Fruit fly (Drosophila melanogaster) whole organism, embryonic: ENCODE data around the gene Obp19a.

ENCODE experiments used
- CG12104 ChIP-seq: fragments of 200-800 bp; sonication (Bioruptor generic); optimal IDR thresholded peaks from 3 replicates; lab custom pipeline; 2016; ENCODE audit warnings: missing biosample characterization, missing genetic modification characterization
- CG18764 ChIP-seq: fragments of 200-800 bp; sonication (Bioruptor generic); optimal IDR thresholded peaks from 3 replicates; lab custom pipeline; 2016; ENCODE audit warnings: missing biosample characterization, missing genetic modification characterization
- CG4424 ChIP-seq: fragments of 200-800 bp; sonication (Bioruptor generic); optimal IDR thresholded peaks from 3 replicates; lab custom pipeline; 2016; ENCODE audit warnings: missing biosample characterization, missing genetic modification characterization
- NK7.1 ChIP-seq: fragments of 200-800 bp; sonication (Bioruptor generic); optimal IDR thresholded peaks from 3 replicates; lab custom pipeline; 2016; ENCODE audit warnings: missing biosample characterization, missing genetic modification characterization
- Neu2 ChIP-seq: fragments of 200-800 bp; sonication (Bioruptor generic); optimal IDR thresholded peaks from 3 replicates; lab custom pipeline; 2016; ENCODE audit warnings: missing biosample characterization, missing genetic modification characterization, borderline replicate concordance
- TFAM ChIP-seq: fragments of 200-800 bp; sonication (Bioruptor generic); optimal IDR thresholded peaks from 2 replicates; lab custom pipeline; 2017; ENCODE audit warnings: missing biosample characterization, missing genetic modification characterization, inconsistent platforms
- Vsx1 ChIP-seq: fragments of 200-800 bp; sonication (Bioruptor generic); optimal IDR thresholded peaks from 2 replicates; lab custom pipeline; 2017; ENCODE audit warnings: missing biosample characterization, mild to moderate bottlenecking, missing genetic modification characterization, missing genetic modification reagents
- br ChIP-seq: fragments of >200 bp; optimal IDR thresholded peaks from 2 replicates; lab custom pipeline; 2017
- phol ChIP-seq: fragments of 200-800 bp; sonication (Bioruptor generic); optimal IDR thresholded peaks from 3 replicates; lab custom pipeline; 2018; ENCODE audit warnings: missing biosample characterization, mild to moderate bottlenecking, missing genetic modification characterization, moderate library complexity

dm6 chrX:20390706-20391105 lies 24.8 kb upstream of the Obp19a start, which contains the start of gene jb:
- TF ChIP-seq br, result no peak
- TF ChIP-seq Neu2 (GFP tag; lab: Kevin White, UChicago), result no peak
- no peak for TF ChIP-seq CG4424 (GFP tag; lab: Kevin White, UChicago)
- no peak for TF ChIP-seq TFAM
- no peak for TF ChIP-seq phol (tag; lab: Kevin White, UChicago)
- TF ChIP-seq CG12104 (GFP tag; lab: Kevin White, UChicago), result no peak
- TF ChIP-seq NK7.1 (GFP tag; lab: Kevin White, UChicago), result no peak
- TF ChIP-seq CG18764, result no peak
- no peak for TF ChIP-seq Vsx1
